Fruit fly (Drosophila melanogaster): ENCODE results near the gene milt.

milt gene

dm6 chr2L:7023614-7024259 lies 13.9 kb upstream of the milt start, which contains the start of gene Gart (continued):
- TF ChIP-seq CG17912 (GFP tag; optimal IDR thresholded peaks at IDR 0.05) (no peak), luna (GFP tag; optimal IDR thresholded peaks at IDR 0.05) (no peak), gsb (GFP tag; IDR thresholded peaks at IDR 0.05) (no peak), Eip74EF (GFP tag; optimal IDR thresholded peaks at IDR 0.05) (peak in 1 of 2 experiments; percentile 55), Taf1 (GFP tag; IDR thresholded peaks at IDR 0.05) (peak; percentile 40; the same call in 1 of the 2 replicates), CG33213 (GFP tag; optimal IDR thresholded peaks at IDR 0.05) (peak; percentile 66), kay (GFP tag; optimal IDR thresholded peaks at IDR 0.05) (peak; percentile 43), pan (optimal IDR thresholded peaks at IDR 0.05) (no peak), pan (GFP tag; optimal IDR thresholded peaks at IDR 0.05 in 1 of 2, IDR thresholded peaks at IDR 0.05 in 1 of 2) (peak in 1 of 2 experiments; percentile 28), en (GFP tag; optimal IDR thresholded peaks at IDR 0.05) (no peak), rib (GFP tag; IDR thresholded peaks at IDR 0.05) (no peak), CG9932 (GFP tag; IDR thresholded peaks at IDR 0.05) (peak; percentile 69), Side (GFP tag; optimal IDR thresholded peaks at IDR 0.05) (peak; percentile 72), CG11696 (GFP tag; IDR thresholded peaks at IDR 0.05) (no peak), Camta (GFP tag; optimal IDR thresholded peaks at IDR 0.05) (peak; percentile 22), Dip2 (GFP tag; IDR thresholded peaks at IDR 0.05) (no peak), Ada2b (GFP tag; IDR thresholded peaks at IDR 0.05) (peak; percentile 61), CG8924 (tag; optimal IDR thresholded peaks at IDR 0.05) (peak; percentile 80), CG3407 (GFP tag; optimal IDR thresholded peaks at IDR 0.05) (peak; percentile 53), lmd (GFP tag; IDR thresholded peaks at IDR 0.05) (no peak; the same call in none of the 2 replicates), ranshi (GFP tag; IDR thresholded peaks at IDR 0.05) (0 out of 2 replicates have a peak, but pooled peaks have one; percentile 63), mam (GFP tag; optimal IDR thresholded peaks at IDR 0.05) (peak; percentile 72), hbn (GFP tag; IDR thresholded peaks at IDR 0.05; ENCODE audit: partially characterized antibody) (no peak), ash1 (GFP tag; optimal IDR thresholded peaks at IDR 0.05) (no peak), CG14014 (GFP tag; IDR thresholded peaks at IDR 0.05) (peak; percentile 65), PHDP (tag; optimal IDR thresholded peaks at IDR 0.05) (peak; percentile 71), ci (GFP tag; IDR thresholded peaks at IDR 0.05) (peak; percentile 79), wor (GFP tag; IDR thresholded peaks at IDR 0.05) (no peak; the same call in 1 of the 2 replicates), CG31388 (GFP tag; optimal IDR thresholded peaks at IDR 0.05) (no peak), Doc3 (GFP tag; IDR thresholded peaks at IDR 0.05; ENCODE audit: partially characterized antibody) (no peak), nmo (GFP tag; optimal IDR thresholded peaks at IDR 0.05) (peak; percentile 50), crp (GFP tag; optimal IDR thresholded peaks at IDR 0.05) (peak in 1 of 2 experiments; percentile 44), pita (GFP tag; optimal IDR thresholded peaks at IDR 0.05) (no peak), CG17612 (GFP tag; IDR thresholded peaks at IDR 0.05) (no peak), CG15011 (GFP tag; optimal IDR thresholded peaks at IDR 0.05) (no peak), CG17186 (GFP tag; optimal IDR thresholded peaks at IDR 0.05) (no peak), lbe (GFP tag; optimal IDR thresholded peaks at IDR 0.05) (peak; percentile 74), crc (GFP tag; optimal IDR thresholded peaks at IDR 0.05) (peak; percentile 46), CG16779 (GFP tag; IDR thresholded peaks at IDR 0.05) (no peak), psq (GFP tag; optimal IDR thresholded peaks at IDR 0.05) (no peak), CG18599 (GFP tag; optimal IDR thresholded peaks at IDR 0.05) (no peak), YL-1 (GFP tag; optimal IDR thresholded peaks at IDR 0.05) (no peak), sc (optimal IDR thresholded peaks at IDR 0.05) (no peak), sc (GFP tag; optimal IDR thresholded peaks at IDR 0.05) (peak; percentile 67), Dek (tag; optimal IDR thresholded peaks at IDR 0.05) (peak; percentile 57), CG3995 (GFP tag; optimal IDR thresholded peaks at IDR 0.05) (no peak), CG13287 (GFP tag; IDR thresholded peaks at IDR 0.05; ENCODE audit: partially characterized antibody) (peak; percentile 15; the same call in 1 of the 2 replicates), sqz (GFP tag; optimal IDR thresholded peaks at IDR 0.05) (no peak), CrebB (tag; optimal IDR thresholded peaks at IDR 0.05) (peak; percentile 59), Dfd (GFP tag; optimal IDR thresholded peaks at IDR 0.05) (no peak)
